Fruit fly (Drosophila melanogaster) whole organism, embryonic: ENCODE data around the gene Vps53.

Source experiments
- BtbVII ChIP-seq: fragments of 200-800 bp; sonication (Bioruptor generic); optimal IDR thresholded peaks from 3 replicates; lab custom pipeline; 2017; ENCODE audit warnings: missing biosample characterization, mild to moderate bottlenecking, missing genetic modification characterization
- C15 ChIP-seq: fragments of 200-800 bp; sonication (Bioruptor generic); IDR thresholded peaks from 3 replicates; pipeline ENCODE4 v1.3.6; 2022; ENCODE audit warnings: missing biosample characterization, missing genetic modification characterization
- CG10321 ChIP-seq: fragments of 200-800 bp; sonication (Bioruptor generic); IDR thresholded peaks from 2 replicates; pipeline ENCODE4 v1.3.6; 2022; ENCODE audit warnings: missing biosample characterization, missing genetic modification characterization
- CG11085 ChIP-seq: fragments of 200-800 bp; sonication (Bioruptor generic); IDR thresholded peaks from 2 replicates; pipeline ENCODE4 v1.3.6; 2022; ENCODE audit warnings: missing biosample characterization, missing genetic modification characterization
- CG11696 ChIP-seq: fragments of 200-800 bp; sonication (Bioruptor generic); IDR thresholded peaks from 2 replicates; pipeline ENCODE4 v1.3.6; 2022; ENCODE audit warnings: missing biosample characterization, missing genetic modification characterization
- CG17186 ChIP-seq: fragments of 200-800 bp; sonication (Bioruptor generic); optimal IDR thresholded peaks from 3 replicates; lab custom pipeline; 2017; ENCODE audit warnings: missing biosample characterization, missing genetic modification reagents, missing genetic modification characterization
- CG17802 ChIP-seq: fragments of 200-800 bp; sonication (Bioruptor generic); optimal IDR thresholded peaks from 2 replicates; lab custom pipeline; 2018; ENCODE audit warnings: missing biosample characterization, mild to moderate bottlenecking, missing genetic modification characterization, moderate library complexity
- CG2712 ChIP-seq: fragments of 200-800 bp; optimal IDR thresholded peaks from 3 replicates; lab custom pipeline; 2019; ENCODE audit warnings: missing biosample characterization, mild to moderate bottlenecking, missing genetic modification characterization, moderate library complexity
- CG31224 ChIP-seq: fragments of 200-800 bp; sonication (Bioruptor generic); IDR thresholded peaks from 2 replicates; pipeline ENCODE4 v1.3.6; 2022; ENCODE audit warnings: missing biosample characterization, missing genetic modification characterization
- CG31365 ChIP-seq: fragments of 200-800 bp; sonication (Bioruptor generic); optimal IDR thresholded peaks from 2 replicates; lab custom pipeline; 2018; ENCODE audit warnings: missing biosample characterization, mild to moderate bottlenecking, missing genetic modification characterization
- CG3281 ChIP-seq: fragments of 200-800 bp; sonication (Bioruptor generic); optimal IDR thresholded peaks from 3 replicates; lab custom pipeline; 2017; ENCODE audit warnings: missing biosample characterization, mild to moderate bottlenecking, missing genetic modification characterization
- CG34224 ChIP-seq: fragments of 200-800 bp; sonication (Bioruptor generic); IDR thresholded peaks from 3 replicates; pipeline ENCODE4 v1.3.6; 2022; ENCODE audit warnings: missing biosample characterization, missing genetic modification characterization; ENCODE audit not compliant: partially characterized antibody
- CG42726 ChIP-seq: fragments of 200-800 bp; sonication (Bioruptor generic); IDR thresholded peaks from 2 replicates; pipeline ENCODE4 v1.3.6; 2022; ENCODE audit warnings: missing biosample characterization, missing genetic modification characterization; ENCODE audit not compliant: partially characterized antibody
- CG4360 ChIP-seq: fragments of 200-800 bp; sonication (Bioruptor generic); IDR thresholded peaks from 2 replicates; pipeline ENCODE4 v1.3.6; 2022; ENCODE audit warnings: missing biosample characterization, missing genetic modification characterization
- CG43689 ChIP-seq: fragments of 200-800 bp; sonication (Bioruptor generic); IDR thresholded peaks from 2 replicates; pipeline ENCODE4 v1.3.6; 2022; ENCODE audit warnings: missing biosample characterization, missing genetic modification characterization
- CG4707 ChIP-seq: fragments of 200-800 bp; sonication (Bioruptor generic); optimal IDR thresholded peaks from 2 replicates; lab custom pipeline; 2018; ENCODE audit warnings: missing biosample characterization, mild to moderate bottlenecking, missing genetic modification characterization, moderate library complexity
- CG5180 ChIP-seq: fragments of 200-800 bp; sonication (Bioruptor generic); optimal IDR thresholded peaks from 3 replicates; lab custom pipeline; 2017; ENCODE audit warnings: missing biosample characterization, missing genetic modification characterization, mild to moderate bottlenecking, moderate library complexity, missing genetic modification reagents
- CG6765 ChIP-seq: fragments of 200-800 bp; sonication (Bioruptor generic); optimal IDR thresholded peaks from 3 replicates; lab custom pipeline; 2017; ENCODE audit warnings: missing biosample characterization, mild to moderate bottlenecking, missing genetic modification characterization
- CG7786 ChIP-seq: fragments of 200-800 bp; sonication (Bioruptor generic); optimal IDR thresholded peaks from 2 replicates; lab custom pipeline; 2016; ENCODE audit warnings: missing biosample characterization, missing genetic modification characterization
- CG7928 ChIP-seq: fragments of 200-800 bp; sonication (Bioruptor generic); optimal IDR thresholded peaks from 2 replicates; lab custom pipeline; 2017; ENCODE audit warnings: missing biosample characterization, mild to moderate bottlenecking, missing genetic modification characterization
- CG8924 ChIP-seq: fragments of 200-800 bp; optimal IDR thresholded peaks from 3 replicates; lab custom pipeline; 2019; ENCODE audit warnings: missing biosample characterization, mild to moderate bottlenecking, missing genetic modification characterization, moderate library complexity
- CG9727 ChIP-seq: fragments of 200-800 bp; sonication (Bioruptor generic); optimal IDR thresholded peaks from 3 replicates; lab custom pipeline; 2017; ENCODE audit warnings: missing biosample characterization, mild to moderate bottlenecking, missing genetic modification characterization
- Dp ChIP-seq: fragments of 200-800 bp; sonication (Bioruptor generic); optimal IDR thresholded peaks from 2 replicates; lab custom pipeline; 2018; ENCODE audit warnings: missing biosample characterization, mild to moderate bottlenecking, missing genetic modification characterization, moderate library complexity
- Fer1 ChIP-seq: fragments of 200-800 bp; sonication (Bioruptor generic); optimal IDR thresholded peaks from 2 replicates; lab custom pipeline; 2017; ENCODE audit warnings: missing biosample characterization, mild to moderate bottlenecking, missing genetic modification characterization
- GATAe ChIP-seq: fragments of 200-800 bp; sonication (Bioruptor generic); conservative IDR thresholded peaks from 2 replicates; pipeline ENCODE4 v1.3.6; 2022; ENCODE audit warnings: missing biosample characterization, missing genetic modification characterization
- HLH4C ChIP-seq: fragments of 200-800 bp; sonication (Bioruptor generic); IDR thresholded peaks from 3 replicates; pipeline ENCODE4 v1.3.6; 2022; ENCODE audit warnings: missing biosample characterization, missing genetic modification characterization; ENCODE audit not compliant: partially characterized antibody
- Hmr ChIP-seq: fragments of 200-800 bp; sonication (Bioruptor generic); optimal IDR thresholded peaks from 3 replicates; lab custom pipeline; 2017; ENCODE audit warnings: mild to moderate bottlenecking, missing biosample characterization, missing genetic modification reagents, missing genetic modification characterization
- Myb ChIP-seq: fragments of 200-800 bp; sonication (Bioruptor generic); optimal IDR thresholded peaks from 2 replicates; lab custom pipeline; 2016; ENCODE audit warnings: missing biosample characterization, missing genetic modification characterization
- Nf-YB ChIP-seq: fragments of 200-800 bp; sonication (Bioruptor generic); optimal IDR thresholded peaks from 3 replicates; lab custom pipeline; 2019; ENCODE audit warnings: missing biosample characterization, mild to moderate bottlenecking, missing genetic modification characterization, moderate library complexity
- Nf-YC ChIP-seq: fragments of 200-800 bp; optimal IDR thresholded peaks from 3 replicates; lab custom pipeline; 2019; ENCODE audit warnings: missing biosample characterization, mild to moderate bottlenecking, missing genetic modification characterization, moderate library complexity
- Opbp ChIP-seq: fragments of 200-800 bp; sonication (Bioruptor generic); IDR thresholded peaks from 3 replicates; pipeline ENCODE4 v1.3.6; 2022; ENCODE audit warnings: missing biosample characterization, missing genetic modification characterization; ENCODE audit not compliant: partially characterized antibody
- Sry-β ChIP-seq: fragments of 200-800 bp; sonication (Bioruptor generic); optimal IDR thresholded peaks from 2 replicates; lab custom pipeline; 2018; ENCODE audit warnings: missing biosample characterization, mild to moderate bottlenecking, missing genetic modification characterization, moderate library complexity
- Trl ChIP-seq, 3 experiments: fragments of >200 bp in 2 of 3; fragments of 200-800 bp in 1 of 3; sonication (Bioruptor generic) in 1 of 3; optimal IDR thresholded peaks; 2 replicates in 1 of 3; 3 replicates in 2 of 3; lab custom pipeline; 2016 to 2017; ENCODE audit warnings: missing biosample characterization in 1 of 3, missing genetic modification characterization in 1 of 3
- bigmax ChIP-seq: fragments of 200-800 bp; sonication (Bioruptor generic); optimal IDR thresholded peaks from 2 replicates; lab custom pipeline; 2018; ENCODE audit warnings: missing biosample characterization, mild to moderate bottlenecking, missing genetic modification characterization
- cato ChIP-seq: fragments of 200-800 bp; sonication (Bioruptor generic); optimal IDR thresholded peaks from 2 replicates; lab custom pipeline; 2016; ENCODE audit warnings: missing biosample characterization, missing genetic modification characterization, borderline replicate concordance
- croc ChIP-seq: fragments of 200-800 bp; sonication (Bioruptor generic); conservative IDR thresholded peaks from 3 replicates; pipeline ENCODE4 v1.3.6; 2022; ENCODE audit warnings: missing biosample characterization, missing genetic modification characterization
- ewg ChIP-seq: fragments of 200-800 bp; sonication (Bioruptor generic); optimal IDR thresholded peaks from 3 replicates; lab custom pipeline; 2017; ENCODE audit warnings: mild to moderate bottlenecking, missing biosample characterization, missing genetic modification reagents, missing genetic modification characterization
- fd102C ChIP-seq: fragments of 200-800 bp; sonication (Bioruptor generic); optimal IDR thresholded peaks from 2 replicates; lab custom pipeline; 2018; ENCODE audit warnings: missing biosample characterization, mild to moderate bottlenecking, missing genetic modification characterization, moderate library complexity
- fd96Cb ChIP-seq: fragments of 200-800 bp; sonication (Bioruptor generic); optimal IDR thresholded peaks from 2 replicates; lab custom pipeline; 2018; ENCODE audit warnings: missing biosample characterization, mild to moderate bottlenecking, missing genetic modification characterization, moderate library complexity
- hbn ChIP-seq: fragments of 200-800 bp; sonication (Bioruptor generic); IDR thresholded peaks from 2 replicates; pipeline ENCODE4 v1.3.6; 2022; ENCODE audit warnings: missing biosample characterization, missing genetic modification characterization; ENCODE audit not compliant: partially characterized antibody
- hkb ChIP-seq, 2 experiments: fragments of 200-800 bp in 1 of 2; fragments of >200 bp in 1 of 2; sonication (Bioruptor generic) in 1 of 2; IDR thresholded peaks in 1 of 2; optimal IDR thresholded peaks in 1 of 2; 2 replicates each; pipeline versions ENCODE4 v1.3.6 to Lab custom; 2017 to 2022; ENCODE audit warnings: missing biosample characterization in 1 of 2, missing genetic modification characterization in 1 of 2
- nmo ChIP-seq: fragments of 200-800 bp; sonication (Bioruptor generic); optimal IDR thresholded peaks from 2 replicates; lab custom pipeline; 2018; ENCODE audit warnings: missing biosample characterization, mild to moderate bottlenecking, missing genetic modification characterization, moderate library complexity
- odd ChIP-seq: fragments of 200-800 bp; sonication (Bioruptor generic); optimal IDR thresholded peaks from 2 replicates; lab custom pipeline; 2017; ENCODE audit warnings: missing biosample characterization, mild to moderate bottlenecking, missing genetic modification characterization
- pan ChIP-seq, 4 experiments: fragments of >200 bp in 3 of 4; fragments of 200-800 bp in 1 of 4; sonication (Bioruptor generic) in 1 of 4; optimal IDR thresholded peaks in 3 of 4; IDR thresholded peaks in 1 of 4; 2 replicates each; pipeline versions ENCODE4 v1.3.6 to Lab custom; 2017 to 2022; ENCODE audit warnings: missing biosample characterization in 2 of 4, missing genetic modification characterization in 2 of 4, mixed read lengths in 1 of 4
- row ChIP-seq: fragments of 200-800 bp; sonication (Bioruptor generic); IDR thresholded peaks from 3 replicates; pipeline ENCODE4 v1.3.6; 2022; ENCODE audit warnings: missing biosample characterization, missing genetic modification characterization
- sna ChIP-seq: fragments of 200-800 bp; sonication (Bioruptor generic); IDR thresholded peaks from 2 replicates; pipeline ENCODE4 v1.3.6; 2022; ENCODE audit warnings: missing biosample characterization, missing genetic modification characterization; ENCODE audit not compliant: partially characterized antibody
- ssp ChIP-seq: fragments of 200-800 bp; sonication (Bioruptor generic); IDR thresholded peaks from 2 replicates; pipeline ENCODE4 v1.3.6; 2022; ENCODE audit warnings: missing biosample characterization, missing genetic modification characterization
- twi ChIP-seq: fragments of 200-800 bp; optimal IDR thresholded peaks from 2 replicates; lab custom pipeline; 2019; ENCODE audit warnings: missing biosample characterization, mild to moderate bottlenecking, missing genetic modification characterization, moderate library complexity

Vps53 gene

DNA sequence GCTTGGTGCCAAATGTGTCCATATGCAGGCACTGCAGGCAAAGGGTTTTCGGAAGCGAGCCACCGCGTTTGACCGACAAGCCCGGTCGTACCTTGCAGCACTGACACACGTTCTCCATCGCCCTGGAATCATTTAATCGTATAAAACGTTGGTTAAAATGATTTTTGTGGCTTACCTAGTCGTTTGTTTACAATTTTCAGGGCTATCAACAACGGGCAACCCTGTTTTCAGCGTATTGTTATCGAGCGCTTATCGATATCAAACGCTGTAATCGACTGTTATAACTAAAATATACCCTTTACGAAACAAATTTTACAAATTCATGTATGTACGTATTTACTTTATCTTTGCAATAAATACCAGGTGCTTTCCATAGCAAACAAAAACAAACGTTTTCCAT lies 3.3 kb downstream of the Vps53 start, which contains the start of gene CG17612 (continued):
- TF ChIP-seq odd (GFP tag; lab: Kevin White, UChicago) (no peak), Trl (optimal IDR thresholded peaks at IDR 0.05; lab: Kevin White, UChicago) (no peak), Trl (GFP tag; optimal IDR thresholded peaks at IDR 0.05; lab: Kevin White, UChicago) (no peak), pan (optimal IDR thresholded peaks at IDR 0.05; lab: Kevin White, UChicago) (no peak), pan (GFP tag; optimal IDR thresholded peaks at IDR 0.05 in 1 of 2, IDR thresholded peaks at IDR 0.05 in 1 of 2) (no peak), row (GFP tag; lab: Robert Waterston, UW) (no peak), CG9727 (GFP tag; lab: Kevin White, UChicago) (no peak), hkb (optimal IDR thresholded peaks at IDR 0.05; lab: Kevin White, UChicago) (no peak), hkb (GFP tag; IDR thresholded peaks at IDR 0.05; lab: Robert Waterston, UW) (0 out of 2 replicates have a peak, but pooled peaks have one; percentile 14), Myb (GFP tag; lab: Kevin White, UChicago) (peak; percentile 97), CG3281 (GFP tag; lab: Kevin White, UChicago) (peak; percentile 61), CG6765 (no peak), bigmax (GFP tag; lab: Kevin White, UChicago) (no peak), fd102C (GFP tag; lab: Kevin White, UChicago) (no peak), CG31365 (no peak), fd96Cb (tag; lab: Kevin White, UChicago) (no peak), CG10321 (no peak), CG2712 (tag; lab: Kevin White, UChicago) (peak; percentile 10), CG11085 (GFP tag; lab: Robert Waterston, UW) (no peak), cato (GFP tag; lab: Kevin White, UChicago) (no peak), ewg (GFP tag; lab: Kevin White, UChicago) (no peak), BtbVII (GFP tag; lab: Kevin White, UChicago) (no peak), nmo (GFP tag; lab: Kevin White, UChicago) (peak; percentile 7), Nf-YC (tag; lab: Kevin White, UChicago) (no peak), CG4360 (GFP tag; lab: Robert Waterston, UW) (no peak), CG7786 (GFP tag; lab: Kevin White, UChicago) (no peak), CG5180 (GFP tag; lab: Kevin White, UChicago) (no peak), croc (GFP tag; lab: Robert Waterston, UW) (no peak), sna (GFP tag; lab: Robert Waterston, UW) (peak; percentile 58), CG11696 (no peak), Hmr (GFP tag; lab: Kevin White, UChicago) (no peak), hbn (GFP tag; lab: Robert Waterston, UW) (peak; percentile 63), C15 (GFP tag; lab: Robert Waterston, UW) (no peak), CG42726 (GFP tag; lab: Robert Waterston, UW) (no peak), twi (tag; lab: Kevin White, UChicago) (no peak), Sry-β (GFP tag; lab: Kevin White, UChicago) (no peak), CG4707 (GFP tag; lab: Kevin White, UChicago) (no peak), CG7928 (GFP tag; lab: Kevin White, UChicago) (peak; percentile 91), CG17186 (GFP tag; lab: Kevin White, UChicago) (peak; percentile 88), HLH4C (GFP tag; lab: Robert Waterston, UW) (peak; percentile 89), CG17802 (tag; lab: Kevin White, UChicago) (no peak), Nf-YB (no peak), Dp (GFP tag; lab: Kevin White, UChicago) (peak; percentile 24), CG31224 (GFP tag; lab: Robert Waterston, UW) (no peak), CG43689 (no peak), Opbp (peak; percentile 79; the same call in 2 of the 3 replicates), Fer1 (GFP tag; lab: Kevin White, UChicago) (no peak), CG8924 (no peak), ssp (GFP tag; lab: Robert Waterston, UW) (no peak), CG34224 (GFP tag; lab: Robert Waterston, UW) (peak; percentile 84), GATAe (GFP tag; lab: Robert Waterston, UW) (no peak)
